Worm (Caenorhabditis elegans) whole organism, late embryonic: ENCODE data around the gene R08C7.4.

Source experiments
- C08G9.2 ChIP-seq: sonication (generic microtip); optimal IDR thresholded peaks from 2 replicates; lab custom pipeline; 2016; ENCODE audit warnings: mild to moderate bottlenecking, missing genetic modification characterization, moderate library complexity, missing compliant biosample characterization
- dve-1 ChIP-seq: sonication (generic microtip); optimal IDR thresholded peaks from 2 replicates; lab custom pipeline; 2017; ENCODE audit warnings: antibody characterized with exemption, mild to moderate bottlenecking, missing genetic modification characterization, missing compliant biosample characterization
- mec-3 ChIP-seq: sonication (generic microtip); optimal IDR thresholded peaks from 2 replicates; lab custom pipeline; 2016; ENCODE audit warnings: borderline replicate concordance, missing genetic modification characterization, missing compliant biosample characterization
- unc-55 ChIP-seq: sonication (generic microtip); optimal IDR thresholded peaks from 2 replicates; lab custom pipeline; 2017; ENCODE audit warnings: missing biosample characterization, missing genetic modification reagents, missing genetic modification characterization

DNA sequence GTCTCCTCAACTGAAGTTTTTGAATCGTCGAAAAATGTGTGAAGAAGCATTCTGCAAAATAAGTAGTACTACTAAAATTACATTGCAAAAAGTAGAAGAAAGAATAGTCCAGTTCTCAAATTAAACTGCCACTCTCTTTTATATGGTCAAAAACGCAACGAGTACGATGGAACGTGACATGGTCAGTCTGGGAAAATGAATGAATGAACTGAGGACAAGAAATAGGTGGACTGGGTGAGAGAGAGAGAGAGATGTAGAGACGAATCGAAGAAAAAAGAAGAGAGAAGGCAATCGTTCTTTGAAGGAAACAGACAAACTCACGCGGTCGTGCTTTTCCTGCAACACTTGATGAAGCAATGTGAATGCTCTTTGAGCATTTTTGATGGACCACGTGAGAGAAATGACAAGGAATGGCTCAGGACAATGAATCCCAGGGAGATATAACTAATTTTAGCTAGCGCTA, 42.2 kb downstream of the R08C7.4 start, which contains the start of gene M01H9.3:
- TF ChIP-seq mec-3 (tag; lab: Kevin White, UChicago), result no peak
- peak; percentile 51 for TF ChIP-seq unc-55 (GFP tag; lab: Kevin White, UChicago)
- TF ChIP-seq C08G9.2 (tag; lab: Kevin White, UChicago), result no peak
- TF ChIP-seq dve-1 (tag; lab: Kevin White, UChicago), result no peak
